Worm (Caenorhabditis elegans): Measurements from ENCODE around the gene nhr-107.

DNA sequence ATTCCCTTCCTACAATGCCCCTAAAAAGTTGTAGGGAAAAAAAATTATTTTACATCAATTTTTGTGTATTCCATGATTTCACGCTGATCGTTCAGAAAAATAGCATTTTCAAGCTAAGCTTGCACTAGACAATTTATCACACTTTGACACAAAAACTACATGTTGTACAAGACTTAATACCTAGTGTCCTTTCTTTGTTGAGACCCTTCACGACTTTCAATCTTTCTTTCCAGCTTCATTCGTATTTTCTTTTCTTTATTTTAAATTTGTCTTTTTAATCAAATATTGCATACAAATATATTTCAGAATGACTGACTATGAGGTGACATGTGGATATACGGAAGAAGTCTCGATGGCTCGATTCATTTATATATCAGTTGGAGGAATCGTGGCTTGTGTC, 49.1 kb upstream of the nhr-107 start, which contains the start of gene F20A1.2:
- no peak for TF ChIP-seq ama-1 (optimal IDR thresholded peaks at IDR 0.05)
- no peak for TF ChIP-seq ama-1 (GFP tag; optimal IDR thresholded peaks at IDR 0.05)
- TF ChIP-seq nfya-2 (GFP tag; IDR thresholded peaks at IDR 0.05), result no peak
- TF ChIP-seq nhr-90 (tag; optimal IDR thresholded peaks at IDR 0.05), result no peak
- no peak for TF ChIP-seq unc-62 (GFP tag; optimal IDR thresholded peaks at IDR 0.05)
- no peak for TF ChIP-seq ceh-27 (GFP tag; optimal IDR thresholded peaks at IDR 0.05)
